Fruit fly (Drosophila melanogaster): ENCODE data around the gene ush.

Gene ush

DNA sequence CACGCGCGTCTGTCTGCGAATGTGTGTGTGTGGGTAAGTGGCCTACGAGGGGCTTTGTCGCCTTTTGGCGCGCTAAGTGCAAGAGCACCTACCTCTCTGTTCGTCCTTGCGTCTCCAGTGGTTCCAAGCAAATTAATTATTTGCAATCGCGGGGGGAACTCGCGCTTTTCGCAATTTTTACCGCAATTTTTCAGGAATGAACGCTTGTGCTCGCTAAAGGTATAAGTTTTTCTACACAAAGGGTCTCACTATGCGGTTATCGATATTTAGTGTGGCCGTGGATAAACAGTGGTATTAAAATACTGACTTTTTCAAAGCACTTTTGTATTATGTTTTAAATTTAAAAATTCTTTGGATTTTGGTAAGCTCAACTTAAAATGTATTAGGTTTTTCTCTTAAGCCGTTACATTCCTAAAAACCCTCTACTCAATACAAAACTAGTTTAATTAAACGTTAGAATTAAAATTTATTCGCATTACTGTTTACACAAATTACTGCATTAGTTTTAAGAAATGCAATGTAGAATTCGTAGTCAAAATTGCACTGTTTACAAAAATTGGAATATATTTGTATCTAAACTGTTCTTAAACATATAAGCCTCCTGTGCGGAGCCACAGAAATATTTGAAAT, 66.4 kb downstream of the ush start, which contains the start of gene lwr (continued):
- no peak for TF ChIP-seq CG7839 (tag; optimal IDR thresholded peaks at IDR 0.05)
- no peak for TF ChIP-seq CG4360 (GFP tag; IDR thresholded peaks at IDR 0.05)
- TF ChIP-seq Mrtf (GFP tag; IDR thresholded peaks at IDR 0.05), result no peak
- TF ChIP-seq shn (GFP tag; optimal IDR thresholded peaks at IDR 0.05), result no peak
- TF ChIP-seq lbe (GFP tag; optimal IDR thresholded peaks at IDR 0.05), result no peak
- TF ChIP-seq hkb (optimal IDR thresholded peaks at IDR 0.05), result no peak
- no peak for TF ChIP-seq hkb (GFP tag; IDR thresholded peaks at IDR 0.05)
- TF ChIP-seq gfzf (GFP tag; optimal IDR thresholded peaks at IDR 0.05), result peak; percentile 83
- peak; percentile 65 for TF ChIP-seq sens (GFP tag)
- TF ChIP-seq kay (GFP tag; optimal IDR thresholded peaks at IDR 0.05), result no peak
- no peak for TF ChIP-seq CG5953 (GFP tag; IDR thresholded peaks at IDR 0.05)
- TF ChIP-seq ftz-f1 (GFP tag; optimal IDR thresholded peaks at IDR 0.05), result no peak
- TF ChIP-seq CG18476 (GFP tag; optimal IDR thresholded peaks at IDR 0.05), result no peak
- TF ChIP-seq Pdp1 (GFP tag; optimal IDR thresholded peaks at IDR 0.05), result no peak
- no peak for TF ChIP-seq CG34422 (GFP tag; IDR thresholded peaks at IDR 0.05)
- peak; percentile 61 for TF ChIP-seq hbn (GFP tag; IDR thresholded peaks at IDR 0.05; ENCODE audit: partially characterized antibody)
- no peak for TF ChIP-seq tx (GFP tag; optimal IDR thresholded peaks at IDR 0.05)
- peak; percentile 14 for TF ChIP-seq CG2712 (tag; optimal IDR thresholded peaks at IDR 0.05)
- TF ChIP-seq CG17568 (GFP tag; optimal IDR thresholded peaks at IDR 0.05), result no peak
- no peak for TF ChIP-seq CG9215 (GFP tag; IDR thresholded peaks at IDR 0.05)
- TF ChIP-seq Ets65A (GFP tag), result no peak
- TF ChIP-seq CG8089 (GFP tag; optimal IDR thresholded peaks at IDR 0.05), result no peak
- no peak for TF ChIP-seq TFAM (GFP tag; optimal IDR thresholded peaks at IDR 0.05)
- TF ChIP-seq HmgZ (tag; optimal IDR thresholded peaks at IDR 0.05), result peak; percentile 40
- TF ChIP-seq zfh1 (GFP tag; IDR thresholded peaks at IDR 0.05), result no peak
- no peak for TF ChIP-seq CG2889 (GFP tag; IDR thresholded peaks at IDR 0.05)
- no peak for TF ChIP-seq Kr (GFP tag; optimal IDR thresholded peaks at IDR 0.05)
- TF ChIP-seq org-1 (GFP tag; optimal IDR thresholded peaks at IDR 0.05), result no peak
- no peak for TF ChIP-seq sr (GFP tag; IDR thresholded peaks at IDR 0.05)
- no peak for TF ChIP-seq nom (GFP tag; optimal IDR thresholded peaks at IDR 0.05)
- no peak for TF ChIP-seq btn (GFP tag; optimal IDR thresholded peaks at IDR 0.05)
- TF ChIP-seq Sin3A (optimal IDR thresholded peaks at IDR 0.05), result peak; percentile 61
- TF ChIP-seq Gsc (GFP tag; IDR thresholded peaks at IDR 0.05), result no peak
- no peak for TF ChIP-seq Dbx (GFP tag; IDR thresholded peaks at IDR 0.05)
- TF ChIP-seq Oli (tag; optimal IDR thresholded peaks at IDR 0.05), result no peak
- no peak for TF ChIP-seq CG32772 (GFP tag; IDR thresholded peaks at IDR 0.05)
- no peak for TF ChIP-seq Spps (tag; optimal IDR thresholded peaks at IDR 0.05)
- peak; percentile 53; the same call in 1 of the 2 replicates for TF ChIP-seq bbx (GFP tag; IDR thresholded peaks at IDR 0.05; ENCODE audit: partially characterized antibody)
- TF ChIP-seq Vsx1 (GFP tag; optimal IDR thresholded peaks at IDR 0.05), result no peak
- no peak for TF ChIP-seq dimm (GFP tag; IDR thresholded peaks at IDR 0.05)
- TF ChIP-seq h (optimal IDR thresholded peaks at IDR 0.05), result no peak
- TF ChIP-seq CG16779 (GFP tag; IDR thresholded peaks at IDR 0.05), result no peak
- TF ChIP-seq gcm2 (GFP tag; optimal IDR thresholded peaks at IDR 0.05), result no peak
- TF ChIP-seq pita (GFP tag; optimal IDR thresholded peaks at IDR 0.05), result no peak
- no peak for TF ChIP-seq CG14441 (GFP tag; IDR thresholded peaks at IDR 0.05)
- no peak for TF ChIP-seq CG15269 (tag; optimal IDR thresholded peaks at IDR 0.05)
- TF ChIP-seq Dll (GFP tag; IDR thresholded peaks at IDR 0.05; ENCODE audit: partially characterized antibody), result peak; percentile 69; the same call in 3 of the 4 replicates
- no peak for TF ChIP-seq CG11398 (GFP tag; optimal IDR thresholded peaks at IDR 0.05)
- TF ChIP-seq CG5245 (GFP tag; optimal IDR thresholded peaks at IDR 0.05), result no peak
- TF ChIP-seq CG9727 (GFP tag; optimal IDR thresholded peaks at IDR 0.05), result no peak
- no peak for TF ChIP-seq al (GFP tag; IDR thresholded peaks at IDR 0.05)
- TF ChIP-seq dmrt99B (tag; optimal IDR thresholded peaks at IDR 0.05), result no peak
- TF ChIP-seq CG9817 (tag; optimal IDR thresholded peaks at IDR 0.05), result no peak

Data from whole organism, embryonic.